Fruit fly (Drosophila melanogaster) whole organism, prepupa: ENCODE results near the gene CG11854.

ENCODE experiments used
- CG11294 ChIP-seq: fragments of 200-800 bp; sonication (Bioruptor generic); IDR thresholded peaks from 2 replicates; pipeline ENCODE4 v1.3.6; 2022; ENCODE audit warnings: missing biosample characterization, missing genetic modification characterization
- CG1621 ChIP-seq: fragments of 200-800 bp; sonication (Bioruptor generic); optimal IDR thresholded peaks from 3 replicates; lab custom pipeline; 2018; ENCODE audit warnings: missing biosample characterization, mild to moderate bottlenecking, missing genetic modification characterization
- CG16779 ChIP-seq: fragments of 200-800 bp; sonication (Bioruptor generic); optimal IDR thresholded peaks from 3 replicates; lab custom pipeline; 2017; ENCODE audit warnings: missing biosample characterization, mild to moderate bottlenecking, missing genetic modification characterization
- CG6792 ChIP-seq: fragments of 200-800 bp; sonication (Bioruptor generic); optimal IDR thresholded peaks from 3 replicates; lab custom pipeline; 2016; ENCODE audit warnings: missing biosample characterization, missing genetic modification characterization
- OdsH ChIP-seq: fragments of 200-800 bp; sonication (Bioruptor generic); optimal IDR thresholded peaks from 3 replicates; lab custom pipeline; 2016; ENCODE audit warnings: missing biosample characterization, missing genetic modification characterization
- eg ChIP-seq: fragments of 200-800 bp; sonication (Bioruptor generic); IDR thresholded peaks from 3 replicates; pipeline ENCODE4 v1.3.6; 2022; ENCODE audit warnings: missing biosample characterization, missing genetic modification characterization
- svp ChIP-seq: fragments of 200-800 bp; sonication (Bioruptor generic); peaks from one replicate; lab custom pipeline; 2016; ENCODE audit warnings: missing biosample characterization, missing genetic modification characterization

DNA sequence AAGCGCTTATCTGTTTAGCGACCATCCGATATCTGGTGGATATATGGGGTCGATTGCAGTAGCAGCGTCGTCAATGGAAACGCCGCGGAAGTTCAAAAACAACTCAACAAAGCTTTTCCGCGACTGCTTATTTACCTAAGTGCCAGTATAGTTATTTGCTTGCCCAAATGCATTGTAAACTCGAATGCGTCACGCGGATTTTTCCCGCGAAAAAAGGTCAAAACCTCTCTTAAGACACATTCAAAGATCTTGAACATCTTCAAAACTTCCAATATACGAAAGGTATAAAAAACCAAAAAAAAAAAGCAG, 33.1 kb upstream of the CG11854 start:
- TF ChIP-seq svp (no peak), CG16779 (tag; lab: Kevin White, UChicago) (no peak), CG6792 (GFP tag; lab: Kevin White, UChicago) (no peak), CG1621 (no peak), OdsH (GFP tag; lab: Kevin White, UChicago) (no peak), eg (GFP tag; lab: Robert Waterston, UW) (no peak), CG11294 (GFP tag; lab: Robert Waterston, UW) (no peak)
